Fruit fly (Drosophila melanogaster): ENCODE results near the gene Scm.

DNA sequence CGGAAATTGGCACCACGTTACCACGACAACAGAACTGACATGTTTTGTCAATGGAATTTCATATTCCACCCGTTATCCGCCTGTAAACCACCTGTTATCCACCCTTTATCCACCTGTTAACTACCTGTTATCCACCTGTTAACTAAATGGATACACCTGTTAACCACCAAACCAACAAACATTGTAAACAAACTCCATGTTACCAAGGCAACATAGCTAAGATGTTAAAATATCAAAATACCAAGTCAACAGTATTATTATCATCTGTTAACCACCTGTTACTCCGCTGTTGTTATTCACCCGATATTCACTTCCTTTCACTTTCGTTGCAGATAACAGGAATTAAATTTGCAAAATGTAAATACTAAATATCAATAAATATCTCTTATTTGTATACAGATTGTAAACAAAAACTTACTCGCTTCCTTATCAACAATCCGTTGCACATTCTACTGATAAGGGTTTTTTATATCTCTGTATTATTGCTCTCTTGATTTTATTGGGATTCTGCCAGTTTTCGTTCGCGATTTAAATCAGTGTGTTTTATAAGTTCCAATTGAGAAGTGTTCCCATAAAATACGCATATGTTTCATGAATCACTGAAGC is 37.7 kb upstream of the Scm start, which contains the start of gene Nepl12:
- TF ChIP-seq EcR (GFP tag; optimal IDR thresholded peaks at IDR 0.05) = no peak
- no peak for TF ChIP-seq pan (optimal IDR thresholded peaks at IDR 0.05)
- TF ChIP-seq psq (optimal IDR thresholded peaks at IDR 0.05) = no peak

Data from whole organism.